Worm (Caenorhabditis elegans) whole organism, mixed stage, embryonic: Measurements from ENCODE around the gene srx-1.

Experiments
- blmp-1 ChIP-seq: fragments of 150-350 bp; optimal IDR thresholded peaks from 2 replicates; lab custom pipeline; 2014; ENCODE audit warnings: missing biosample characterization, missing genetic modification characterization
- elt-1 ChIP-seq: sonication (generic microtip); optimal IDR thresholded peaks from 2 replicates; lab custom pipeline; 2017; ENCODE audit warnings: missing genetic modification characterization, mild to moderate bottlenecking, missing compliant biosample characterization, antibody characterized with exemption, moderate library complexity, borderline replicate concordance; ENCODE audit not compliant: insufficient read depth
- elt-3 ChIP-seq: fragments of 150-350 bp; optimal IDR thresholded peaks from 2 replicates; lab custom pipeline; 2014; ENCODE audit warnings: missing biosample characterization, missing genetic modification characterization
- lin-13 ChIP-seq: fragments of 150-350 bp; optimal IDR thresholded peaks from 2 replicates; lab custom pipeline; 2014; ENCODE audit warnings: missing biosample characterization, missing genetic modification characterization
- mab-5 ChIP-seq: fragments of 150-350 bp; optimal IDR thresholded peaks from 2 replicates; lab custom pipeline; 2014; ENCODE audit warnings: missing biosample characterization, missing genetic modification characterization
- mls-2 ChIP-seq: sonication (generic microtip); optimal IDR thresholded peaks from 2 replicates; lab custom pipeline; 2016; ENCODE audit warnings: mild to moderate bottlenecking, missing genetic modification characterization, moderate library complexity, missing compliant biosample characterization
- nhr-237 ChIP-seq: fragments of 150-350 bp; optimal IDR thresholded peaks from 2 replicates; lab custom pipeline; 2014; ENCODE audit warnings: missing biosample characterization, missing genetic modification characterization
- nhr-28 ChIP-seq: fragments of 150-350 bp; optimal IDR thresholded peaks from 2 replicates; lab custom pipeline; 2014; ENCODE audit warnings: missing biosample characterization, missing genetic modification characterization
- sem-2 ChIP-seq: fragments of 200-800 bp; sonication (Bioruptor generic); optimal IDR thresholded peaks from 2 replicates; lab custom pipeline; 2018; ENCODE audit warnings: mild to moderate bottlenecking, missing genetic modification characterization, missing compliant biosample characterization
- unc-62 ChIP-seq: fragments of 150-350 bp; optimal IDR thresholded peaks from 2 replicates; lab custom pipeline; 2014; ENCODE audit warnings: missing biosample characterization, missing genetic modification reagents, missing genetic modification characterization
- ztf-11 ChIP-seq: fragments of 150-350 bp; optimal IDR thresholded peaks from 2 replicates; lab custom pipeline; 2014; ENCODE audit warnings: missing biosample characterization, missing genetic modification characterization

DNA sequence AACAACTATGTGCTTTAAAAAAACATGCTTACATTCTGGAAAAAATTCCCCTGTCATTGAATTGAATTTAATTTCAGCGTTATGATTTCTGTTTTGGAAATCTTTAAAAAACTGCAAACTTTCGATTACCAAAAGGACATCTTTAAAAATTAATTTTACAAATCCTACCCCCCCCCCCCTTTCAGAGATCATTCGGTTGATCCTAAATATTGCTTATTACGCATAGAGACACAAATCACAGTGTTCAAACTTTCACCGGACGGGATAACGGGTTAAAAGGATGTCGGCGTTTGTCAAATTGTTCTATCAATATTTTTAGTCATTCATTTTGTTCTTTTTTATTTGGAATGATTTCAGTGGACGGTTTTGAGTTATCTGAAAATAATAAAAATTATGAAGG, 29.8 kb downstream of the srx-1 start, which contains the start of gene C25E10.4:
- TF ChIP-seq nhr-28 (tag; lab: Kevin White, UChicago) = no peak
- no peak for TF ChIP-seq sem-2 (GFP tag; lab: Kevin White, UChicago)
- no peak for TF ChIP-seq elt-3 (tag; lab: Kevin White, UChicago)
- no peak for TF ChIP-seq elt-1
- no peak for TF ChIP-seq lin-13
- TF ChIP-seq ztf-11 = no peak
- TF ChIP-seq unc-62 = no peak
- TF ChIP-seq nhr-237 (tag; lab: Kevin White, UChicago) = no peak
- no peak for TF ChIP-seq blmp-1 (tag; lab: Kevin White, UChicago)
- TF ChIP-seq mls-2 (tag; lab: Kevin White, UChicago) = no peak
- TF ChIP-seq mab-5 = no peak
